Fruit fly (Drosophila melanogaster): ENCODE measurements around the gene CG4267.

CG4267 gene

DNA sequence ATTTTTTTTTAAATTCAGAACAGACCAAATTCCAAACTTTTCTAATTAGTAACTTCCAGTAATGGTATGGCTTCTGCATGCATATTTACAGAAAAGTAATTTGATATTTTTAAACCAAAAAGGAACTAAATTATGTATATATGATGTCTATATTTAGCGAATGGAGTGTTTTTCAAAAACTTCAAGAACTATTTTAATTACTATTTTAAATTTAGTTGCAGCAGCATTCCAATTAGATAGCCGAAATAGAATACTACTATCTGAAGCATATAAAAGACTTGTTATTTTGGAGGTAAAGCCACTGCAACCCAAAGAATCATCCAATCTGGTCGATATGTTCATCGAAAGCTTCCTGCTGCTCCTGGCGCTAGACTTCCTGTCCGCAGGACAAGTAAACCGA lies 10.6 kb downstream of the CG4267 start, which contains the start of gene CG17234:
Gene CG17234, plus strand, starts transcription at position 301 of the 400 bp plus-strand sequence.
- TF ChIP-seq psq (optimal IDR thresholded peaks at IDR 0.05) (no peak), pan (optimal IDR thresholded peaks at IDR 0.05) (no peak), EcR (GFP tag; optimal IDR thresholded peaks at IDR 0.05) (no peak), usp (GFP tag; optimal IDR thresholded peaks at IDR 0.05) (no peak), Dll (optimal IDR thresholded peaks at IDR 0.05) (no peak)

DNA sequence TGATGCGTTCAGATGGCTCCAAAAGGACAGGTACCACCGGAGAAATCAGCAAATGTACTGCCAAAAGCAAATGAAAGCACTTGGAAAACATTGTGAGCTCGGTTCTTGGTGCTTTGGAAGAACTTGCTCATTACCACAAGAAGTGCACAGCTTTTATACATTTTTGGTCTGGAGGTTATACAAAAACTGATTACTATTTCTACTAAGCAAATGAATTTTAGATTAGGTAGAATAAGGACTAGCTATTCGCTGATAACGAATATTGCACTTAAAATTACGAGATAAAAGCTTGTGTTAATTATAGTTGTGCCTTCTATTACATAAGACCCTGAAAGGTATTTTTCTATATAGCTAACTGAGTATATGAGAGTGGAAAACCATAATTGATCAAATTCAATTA lies 12.8 kb downstream of the CG4267 start, which contains the start of gene Send1:
Gene Send1, minus strand, starts transcription at position 101 of the 400 bp plus-strand sequence.
- TF ChIP-seq CG8478 (optimal IDR thresholded peaks at IDR 0.05) = no peak
- TF ChIP-seq Dll (optimal IDR thresholded peaks at IDR 0.05) = no peak
- TF ChIP-seq usp (GFP tag; optimal IDR thresholded peaks at IDR 0.05) = no peak
- TF ChIP-seq pan (optimal IDR thresholded peaks at IDR 0.05) = no peak

DNA sequence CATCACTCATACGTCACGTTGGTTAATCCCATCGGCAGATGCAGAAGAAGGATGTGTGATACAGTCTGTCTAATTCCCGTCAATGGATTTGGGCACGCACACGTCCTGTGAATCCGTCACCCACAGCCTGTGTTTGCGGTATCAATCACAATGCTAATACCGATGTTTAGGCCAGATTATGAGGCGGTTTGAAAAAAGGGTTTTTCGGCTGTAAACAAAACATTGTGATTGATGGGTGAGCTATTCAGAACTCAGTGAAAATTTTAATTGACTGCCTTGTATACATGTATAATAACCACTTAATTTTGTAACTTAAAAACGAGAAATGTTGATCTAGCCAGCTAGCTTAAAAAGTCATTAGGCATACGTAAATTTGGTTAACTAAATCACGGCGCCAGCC lies 21.0 kb downstream of the CG4267 start, which contains the start of gene CG4270:
Gene CG4270, plus strand, starts transcription at position 301 of the 400 bp plus-strand sequence.
- TF ChIP-seq CG8478 (optimal IDR thresholded peaks at IDR 0.05) (no peak), EcR (GFP tag; optimal IDR thresholded peaks at IDR 0.05) (no peak), usp (GFP tag; optimal IDR thresholded peaks at IDR 0.05) (no peak), Dll (optimal IDR thresholded peaks at IDR 0.05) (no peak), psq (optimal IDR thresholded peaks at IDR 0.05) (no peak), pan (optimal IDR thresholded peaks at IDR 0.05) (no peak)

DNA sequence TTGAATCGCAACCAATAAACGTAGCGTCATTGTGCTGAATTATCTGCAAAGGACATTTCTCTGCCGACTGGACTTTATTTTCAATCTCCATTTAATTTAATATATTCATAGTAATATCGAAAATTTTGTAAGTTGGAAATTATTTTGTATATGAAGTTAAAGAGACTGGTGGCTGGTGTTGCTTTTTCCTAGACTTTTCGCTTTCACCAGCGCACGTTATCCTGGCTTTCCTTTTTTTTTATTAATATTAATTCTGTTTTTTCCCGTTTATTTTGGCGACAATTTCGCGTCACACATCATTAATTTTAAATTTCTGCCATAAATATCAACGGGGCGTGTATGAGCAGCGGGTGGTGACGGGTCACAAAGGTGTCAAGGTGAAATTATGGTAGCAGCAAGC lies 23.0 kb downstream of the CG4267 start, which contains the start of gene CG34049:
Gene CG34049, minus strand, starts transcription at position 101 of the 400 bp plus-strand sequence.
- TF ChIP-seq pan (optimal IDR thresholded peaks at IDR 0.05) (no peak), usp (GFP tag; optimal IDR thresholded peaks at IDR 0.05) (no peak), Dll (optimal IDR thresholded peaks at IDR 0.05) (no peak), EcR (GFP tag; optimal IDR thresholded peaks at IDR 0.05) (no peak), psq (optimal IDR thresholded peaks at IDR 0.05) (no peak), CG8478 (optimal IDR thresholded peaks at IDR 0.05) (no peak)

DNA sequence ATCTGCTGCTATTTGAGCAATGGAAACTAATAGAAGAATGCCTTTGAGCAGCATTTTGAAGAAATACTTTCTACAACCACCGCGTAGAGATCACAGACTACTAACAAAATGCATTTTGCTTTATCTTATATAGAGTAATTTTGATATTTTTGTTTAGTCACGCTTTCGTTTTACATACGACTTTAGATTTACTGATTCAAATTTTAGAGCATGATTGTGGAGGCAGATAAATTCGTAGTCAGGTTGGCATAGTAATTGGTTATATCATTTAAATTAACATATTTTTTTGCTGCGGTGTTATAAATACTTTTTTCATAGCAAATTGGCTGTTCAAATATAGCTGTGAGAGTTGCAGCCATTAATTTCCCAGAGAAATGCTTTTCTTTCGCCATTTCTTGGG lies 26.9 kb downstream of the CG4267 start, which contains the start of gene CG17242:
Gene CG17242, minus strand, starts transcription at position 101 of the 400 bp plus-strand sequence.
- TF ChIP-seq psq (optimal IDR thresholded peaks at IDR 0.05) = no peak
- TF ChIP-seq usp (GFP tag; optimal IDR thresholded peaks at IDR 0.05) = no peak
- no peak for TF ChIP-seq Dll (optimal IDR thresholded peaks at IDR 0.05)
- no peak for TF ChIP-seq CG8478 (optimal IDR thresholded peaks at IDR 0.05)
- no peak for TF ChIP-seq EcR (GFP tag; optimal IDR thresholded peaks at IDR 0.05)

DNA sequence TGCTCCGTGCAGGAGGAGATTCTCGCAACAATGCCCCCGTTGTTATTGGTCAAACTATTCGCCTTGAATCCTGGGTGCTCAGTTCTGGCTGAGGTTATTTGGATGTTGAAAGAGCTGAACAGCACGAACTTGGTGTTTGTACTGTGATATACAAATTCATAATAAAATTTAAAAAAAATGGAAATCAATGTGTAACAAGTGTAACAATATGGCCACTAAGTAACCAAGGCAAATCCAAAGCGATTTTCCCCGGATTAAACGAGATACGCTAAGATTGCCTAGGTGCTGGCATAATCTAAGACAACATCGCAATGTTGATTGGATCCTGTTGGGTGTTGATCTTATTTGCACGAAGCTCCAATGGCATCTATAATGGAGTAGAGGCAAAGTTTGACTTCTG lies 42.7 kb downstream of the CG4267 start, which contains the start of gene CG4271:
Gene CG4271, plus strand, starts transcription at position 301 of the 400 bp plus-strand sequence.
- TF ChIP-seq usp (GFP tag; optimal IDR thresholded peaks at IDR 0.05) (no peak), pan (optimal IDR thresholded peaks at IDR 0.05) (no peak), EcR (GFP tag; optimal IDR thresholded peaks at IDR 0.05) (no peak), CG8478 (optimal IDR thresholded peaks at IDR 0.05) (no peak), psq (optimal IDR thresholded peaks at IDR 0.05) (no peak), Dll (optimal IDR thresholded peaks at IDR 0.05) (no peak)

DNA sequence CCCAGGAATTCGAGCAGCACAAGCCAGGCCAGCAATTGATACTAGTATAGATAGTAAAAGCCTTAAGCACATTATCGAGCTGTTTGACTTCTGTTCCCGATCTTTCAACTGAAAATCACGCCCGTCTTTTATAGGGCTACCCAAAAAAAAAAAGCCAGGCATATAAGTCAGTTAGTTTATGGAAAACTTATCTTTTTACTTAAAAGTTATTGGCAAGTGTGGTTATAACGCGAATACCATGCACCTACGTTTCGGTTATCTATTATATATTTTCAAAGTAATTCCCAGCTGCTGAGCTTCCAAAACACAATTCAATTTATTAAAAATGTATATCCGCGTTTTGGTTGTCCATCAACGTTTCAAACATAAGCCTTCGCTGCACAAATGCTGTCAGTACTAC lies 44.6 kb downstream of the CG4267 start, which contains the start of gene CG31681:
Gene CG31681, minus strand, starts transcription at position 101 of the 400 bp plus-strand sequence.
- no peak for TF ChIP-seq pan (optimal IDR thresholded peaks at IDR 0.05)
- TF ChIP-seq CG8478 (optimal IDR thresholded peaks at IDR 0.05) = no peak
- TF ChIP-seq EcR (GFP tag; optimal IDR thresholded peaks at IDR 0.05) = no peak
- no peak for TF ChIP-seq usp (GFP tag; optimal IDR thresholded peaks at IDR 0.05)
- no peak for TF ChIP-seq Dll (optimal IDR thresholded peaks at IDR 0.05)
- no peak for TF ChIP-seq psq (optimal IDR thresholded peaks at IDR 0.05)

DNA sequence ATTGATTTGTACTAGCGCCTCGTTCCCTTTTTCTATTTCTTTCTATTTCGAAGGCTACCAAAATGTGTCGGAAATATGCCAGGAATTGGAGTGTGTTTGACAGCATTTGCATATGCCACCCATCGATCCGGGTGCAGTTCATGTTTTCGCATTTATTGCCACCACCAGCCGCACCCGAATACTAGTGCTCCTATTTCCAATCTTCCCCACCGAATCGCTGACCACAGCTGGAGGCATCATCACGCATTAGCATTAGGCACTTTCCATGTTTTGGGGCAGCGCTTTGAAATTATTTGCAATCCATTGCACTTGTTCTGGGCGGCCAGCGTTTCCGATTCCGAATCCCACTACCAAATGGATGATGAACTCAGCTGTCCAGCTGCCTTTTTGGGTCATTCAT lies 45.6 kb downstream of the CG4267 start, which contains the start of gene CG42658:
Gene CG42658, minus strand, starts transcription at position 101 of the 400 bp plus-strand sequence.
- TF ChIP-seq pan (optimal IDR thresholded peaks at IDR 0.05) = no peak
- no peak for TF ChIP-seq Dll (optimal IDR thresholded peaks at IDR 0.05)
- no peak for TF ChIP-seq psq (optimal IDR thresholded peaks at IDR 0.05)
- no peak for TF ChIP-seq CG8478 (optimal IDR thresholded peaks at IDR 0.05)
- no peak for TF ChIP-seq usp (GFP tag; optimal IDR thresholded peaks at IDR 0.05)
- TF ChIP-seq EcR (GFP tag; optimal IDR thresholded peaks at IDR 0.05) = no peak

DNA sequence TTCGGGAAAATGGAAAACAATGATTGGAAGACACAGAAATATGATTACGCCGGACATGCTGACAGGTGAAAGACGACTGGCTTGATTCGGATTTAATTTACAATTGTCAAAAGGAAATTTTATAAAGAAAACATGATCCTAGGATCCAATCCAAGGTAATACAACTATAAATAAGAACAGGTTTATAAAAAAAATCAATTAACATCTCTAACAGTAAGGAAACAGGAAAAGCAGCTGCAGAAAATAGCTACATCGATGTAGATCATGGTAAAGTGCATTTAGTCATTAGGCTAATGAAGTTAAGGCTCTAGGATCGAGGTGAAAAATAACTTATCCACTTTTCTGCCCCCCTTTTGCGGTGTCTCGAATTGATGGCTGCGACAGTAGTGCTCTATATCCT lies 47.1 kb downstream of the CG4267 start, which contains the start of gene CG17237:
Gene CG17237, minus strand, starts transcription at position 101 of the 400 bp plus-strand sequence.
- no peak for TF ChIP-seq EcR (GFP tag; optimal IDR thresholded peaks at IDR 0.05)
- TF ChIP-seq usp (GFP tag; optimal IDR thresholded peaks at IDR 0.05) = no peak
- TF ChIP-seq CG8478 (optimal IDR thresholded peaks at IDR 0.05) = no peak
- no peak for TF ChIP-seq Dll (optimal IDR thresholded peaks at IDR 0.05)
- TF ChIP-seq pan (optimal IDR thresholded peaks at IDR 0.05) = no peak
- TF ChIP-seq psq (optimal IDR thresholded peaks at IDR 0.05) = no peak

DNA sequence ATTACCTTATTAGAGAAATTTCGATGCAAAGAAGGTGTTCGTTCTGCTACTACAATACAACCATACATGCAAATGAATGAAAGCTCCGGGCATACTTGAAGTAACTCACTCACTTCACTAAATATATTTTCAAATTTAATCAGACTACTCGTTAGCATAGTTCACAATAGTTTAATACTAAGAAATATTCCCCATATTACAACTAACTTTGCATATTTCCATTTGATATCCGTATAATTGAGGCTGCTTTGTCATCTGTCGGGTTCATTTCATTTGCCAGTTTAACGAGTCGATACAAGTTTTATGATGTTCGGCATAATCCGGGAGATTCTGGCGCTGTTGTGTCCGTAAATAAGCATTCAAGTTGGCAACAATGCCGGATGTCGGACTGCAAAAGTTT lies 48.5 kb downstream of the CG4267 start, which contains the start of gene robl22E:
Gene robl22E, minus strand, starts transcription at position 101 of the 400 bp plus-strand sequence.
- TF ChIP-seq psq (optimal IDR thresholded peaks at IDR 0.05) (no peak), usp (GFP tag; optimal IDR thresholded peaks at IDR 0.05) (no peak), pan (optimal IDR thresholded peaks at IDR 0.05) (no peak), CG8478 (optimal IDR thresholded peaks at IDR 0.05) (no peak), EcR (GFP tag; optimal IDR thresholded peaks at IDR 0.05) (no peak), Dll (optimal IDR thresholded peaks at IDR 0.05) (no peak)

Data from whole organism.